Fruit fly (Drosophila melanogaster): Measurements from ENCODE around the gene CG7789.

dm6 chr3R:29839707-29840311, 36.8 kb downstream of the CG7789 start:
- TF ChIP-seq usp (GFP tag; optimal IDR thresholded peaks at IDR 0.05) (no peak), CG8478 (optimal IDR thresholded peaks at IDR 0.05) (no peak), psq (optimal IDR thresholded peaks at IDR 0.05) (no peak), EcR (GFP tag; optimal IDR thresholded peaks at IDR 0.05) (no peak), Dll (optimal IDR thresholded peaks at IDR 0.05) (no peak)
